Worm (Caenorhabditis elegans) whole organism, midembryonic: Measurements from ENCODE around the gene dct-7.

Source experiments
- flt-1 ChIP-seq: fragments of 200-800 bp; sonication (Bioruptor generic); IDR thresholded peaks from 2 replicates; pipeline ENCODE4 v1.3.6; 2022; ENCODE audit warnings: missing genetic modification characterization, missing compliant biosample characterization
- med-1 ChIP-seq: sonication (generic microtip); optimal IDR thresholded peaks from 2 replicates; lab custom pipeline; 2017; ENCODE audit warnings: missing genetic modification characterization, mild to moderate bottlenecking, missing compliant biosample characterization, antibody characterized with exemption, missing genetic modification reagents; ENCODE audit not compliant: insufficient read depth
- tab-1 ChIP-seq: fragments of 200-800 bp; sonication (Bioruptor generic); IDR thresholded peaks from 2 replicates; pipeline ENCODE4 v1.3.6; 2022; ENCODE audit warnings: missing genetic modification characterization, missing compliant biosample characterization
- ztf-23 ChIP-seq: fragments of 200-800 bp; sonication (Bioruptor generic); IDR thresholded peaks from 2 replicates; pipeline ENCODE4 v1.3.6; 2022; ENCODE audit warnings: missing genetic modification reagents, missing genetic modification characterization, missing compliant biosample characterization

DNA sequence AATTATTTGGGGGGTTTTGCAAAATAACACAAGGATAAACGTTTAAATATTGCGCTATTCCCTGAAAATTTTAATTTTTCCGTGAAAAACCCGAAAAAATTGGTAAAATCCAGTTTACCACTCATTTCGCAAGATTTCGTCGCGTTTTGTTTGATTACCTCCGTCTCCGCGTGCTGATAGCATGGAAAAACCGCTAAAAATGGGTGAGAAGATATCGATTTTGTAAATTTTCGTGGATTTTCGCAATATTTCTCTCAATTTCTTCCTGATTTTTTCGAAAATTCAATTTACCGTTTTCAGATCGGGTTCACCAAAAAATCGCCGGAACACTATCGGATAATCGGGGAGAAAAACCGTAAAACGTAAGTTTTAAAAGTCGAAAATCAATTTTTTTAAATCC is 42.6 kb downstream of the dct-7 start, which contains the start of gene ama-1:
- TF ChIP-seq ztf-23 (no peak), flt-1 (no peak), med-1 (no peak), tab-1 (GFP tag; lab: Robert Waterston, UW) (no peak)
